Fruit fly (Drosophila melanogaster) whole organism, embryonic: ENCODE data around the gene Slu7.

Experiments used
- Abd-B ChIP-seq: fragments of 200-800 bp; sonication (Bioruptor generic); optimal IDR thresholded peaks from 2 replicates; lab custom pipeline; 2018; ENCODE audit warnings: missing biosample characterization, mild to moderate bottlenecking, missing genetic modification characterization, moderate library complexity
- Ada2b ChIP-seq: fragments of 200-800 bp; sonication (Bioruptor generic); IDR thresholded peaks from 2 replicates; pipeline ENCODE4 v1.3.6; 2022; ENCODE audit warnings: missing biosample characterization, missing genetic modification characterization
- C15 ChIP-seq: fragments of 200-800 bp; sonication (Bioruptor generic); IDR thresholded peaks from 3 replicates; pipeline ENCODE4 v1.3.6; 2022; ENCODE audit warnings: missing biosample characterization, missing genetic modification characterization
- CG11695 ChIP-seq: fragments of 200-800 bp; sonication (Bioruptor generic); IDR thresholded peaks from 3 replicates; pipeline ENCODE4 v1.3.6; 2022; ENCODE audit warnings: missing biosample characterization, missing genetic modification characterization
- CG11696 ChIP-seq: fragments of 200-800 bp; sonication (Bioruptor generic); IDR thresholded peaks from 2 replicates; pipeline ENCODE4 v1.3.6; 2022; ENCODE audit warnings: missing biosample characterization, missing genetic modification characterization
- CG1233 ChIP-seq: fragments of 200-800 bp; sonication (Bioruptor generic); optimal IDR thresholded peaks from 4 replicates; lab custom pipeline; 2018; ENCODE audit warnings: missing biosample characterization, mild to moderate bottlenecking, missing genetic modification characterization
- CG14710 ChIP-seq: fragments of 200-800 bp; sonication (Bioruptor generic); optimal IDR thresholded peaks from 3 replicates; lab custom pipeline; 2019; ENCODE audit warnings: missing biosample characterization, mild to moderate bottlenecking, missing genetic modification characterization, moderate library complexity
- CG15479 ChIP-seq: fragments of 200-800 bp; sonication (Bioruptor generic); optimal IDR thresholded peaks from 3 replicates; lab custom pipeline; 2019; ENCODE audit warnings: missing biosample characterization, mild to moderate bottlenecking, missing genetic modification characterization, moderate library complexity
- CG17829 ChIP-seq: fragments of 200-800 bp; optimal IDR thresholded peaks from 2 replicates; lab custom pipeline; 2019; ENCODE audit warnings: missing biosample characterization, mild to moderate bottlenecking, missing genetic modification characterization, moderate library complexity
- CG31388 ChIP-seq: fragments of 200-800 bp; sonication (Bioruptor generic); optimal IDR thresholded peaks from 2 replicates; lab custom pipeline; 2016; ENCODE audit warnings: missing biosample characterization, missing genetic modification characterization
- CG32532 ChIP-seq: fragments of 200-800 bp; sonication (Bioruptor generic); IDR thresholded peaks from 2 replicates; pipeline ENCODE4 v1.3.6; 2022; ENCODE audit warnings: missing biosample characterization, missing genetic modification characterization
- CG4328 ChIP-seq: fragments of 200-800 bp; sonication (Bioruptor generic); optimal IDR thresholded peaks from 3 replicates; lab custom pipeline; 2017; ENCODE audit warnings: missing biosample characterization, missing genetic modification reagents, missing genetic modification characterization
- CG4854 ChIP-seq: fragments of 200-800 bp; sonication (Bioruptor generic); optimal IDR thresholded peaks from 2 replicates; lab custom pipeline; 2016; ENCODE audit warnings: missing biosample characterization, missing genetic modification characterization, inconsistent platforms
- CG6689 ChIP-seq: fragments of 200-800 bp; sonication (Bioruptor generic); IDR thresholded peaks from 2 replicates; pipeline ENCODE4 v1.3.6; 2022; ENCODE audit warnings: missing biosample characterization, missing genetic modification characterization
- CG7556 ChIP-seq: fragments of 200-800 bp; sonication (Bioruptor generic); optimal IDR thresholded peaks from 2 replicates; lab custom pipeline; 2017; ENCODE audit warnings: missing biosample characterization, mild to moderate bottlenecking, missing genetic modification characterization
- CG9215 ChIP-seq: fragments of 200-800 bp; sonication (Bioruptor generic); IDR thresholded peaks from 2 replicates; pipeline ENCODE4 v1.3.6; 2022; ENCODE audit warnings: missing biosample characterization, missing genetic modification characterization
- CG9727 ChIP-seq: fragments of 200-800 bp; sonication (Bioruptor generic); optimal IDR thresholded peaks from 3 replicates; lab custom pipeline; 2017; ENCODE audit warnings: missing biosample characterization, mild to moderate bottlenecking, missing genetic modification characterization
- CG9876 ChIP-seq: fragments of 200-800 bp; sonication (Bioruptor generic); optimal IDR thresholded peaks from 2 replicates; lab custom pipeline; 2016; ENCODE audit warnings: missing biosample characterization, missing genetic modification characterization
- CoRest ChIP-seq: fragments of 200-800 bp; sonication (Bioruptor generic); optimal IDR thresholded peaks from 3 replicates; lab custom pipeline; 2018; ENCODE audit warnings: missing biosample characterization, mild to moderate bottlenecking, missing genetic modification characterization, moderate library complexity
- D19B ChIP-seq: fragments of 200-800 bp; sonication (Bioruptor generic); optimal IDR thresholded peaks from 2 replicates; lab custom pipeline; 2017; ENCODE audit warnings: missing biosample characterization, mild to moderate bottlenecking, missing genetic modification characterization
- Dfd ChIP-seq, 2 experiments: fragments of >200 bp; optimal IDR thresholded peaks; 2 replicates each; lab custom pipeline; 2017; ENCODE audit warnings: missing biosample characterization in 2 of 2, missing genetic modification characterization in 2 of 2
- Eip74EF ChIP-seq, 2 experiments: fragments of 200-800 bp in 1 of 2; fragments of >200 bp in 1 of 2; sonication (Bioruptor generic) in 1 of 2; optimal IDR thresholded peaks; 2 replicates each; lab custom pipeline; 2017 to 2019; ENCODE audit warnings: missing biosample characterization in 2 of 2, missing genetic modification characterization in 2 of 2, mild to moderate bottlenecking in 1 of 2, moderate library complexity in 1 of 2
- Fer2 ChIP-seq: fragments of 200-800 bp; sonication (Bioruptor generic); optimal IDR thresholded peaks from 2 replicates; lab custom pipeline; 2018; ENCODE audit warnings: missing biosample characterization, mild to moderate bottlenecking, missing genetic modification characterization, moderate library complexity
- HmgZ ChIP-seq: fragments of 200-800 bp; sonication (Bioruptor generic); optimal IDR thresholded peaks from 2 replicates; lab custom pipeline; 2018; ENCODE audit warnings: missing biosample characterization, mild to moderate bottlenecking, missing genetic modification characterization
- Hr78 ChIP-seq, 2 experiments: fragments of 200-800 bp in 1 of 2; fragments of >200 bp in 1 of 2; sonication (Bioruptor generic) in 1 of 2; optimal IDR thresholded peaks; 2 replicates each; lab custom pipeline; 2017 to 2019; ENCODE audit warnings: missing biosample characterization in 2 of 2, missing genetic modification characterization in 2 of 2, mild to moderate bottlenecking in 1 of 2, moderate library complexity in 1 of 2
- Lim3 ChIP-seq: fragments of 200-800 bp; sonication (Bioruptor generic); IDR thresholded peaks from 2 replicates; pipeline ENCODE4 v1.3.6; 2022; ENCODE audit warnings: missing biosample characterization, missing genetic modification characterization
- Myb ChIP-seq: fragments of 200-800 bp; sonication (Bioruptor generic); optimal IDR thresholded peaks from 2 replicates; lab custom pipeline; 2016; ENCODE audit warnings: missing biosample characterization, missing genetic modification characterization
- cad ChIP-seq: fragments of >200 bp; optimal IDR thresholded peaks from 2 replicates; lab custom pipeline; 2017; ENCODE audit warnings: missing biosample characterization, missing genetic modification characterization
- da ChIP-seq: fragments of 200-800 bp; sonication (Bioruptor generic); optimal IDR thresholded peaks from 2 replicates; lab custom pipeline; 2016; ENCODE audit warnings: missing biosample characterization, missing genetic modification characterization
- disco-r ChIP-seq: fragments of 200-800 bp; sonication (Bioruptor generic); optimal IDR thresholded peaks from 2 replicates; lab custom pipeline; 2016; ENCODE audit warnings: missing biosample characterization, missing genetic modification characterization
- dmrt11E ChIP-seq: fragments of 200-800 bp; sonication (Bioruptor generic); optimal IDR thresholded peaks from 3 replicates; lab custom pipeline; 2018; ENCODE audit warnings: missing biosample characterization, mild to moderate bottlenecking, missing genetic modification characterization, moderate library complexity
- emc ChIP-seq: fragments of 200-800 bp; sonication (Bioruptor generic); optimal IDR thresholded peaks from 2 replicates; lab custom pipeline; 2016; ENCODE audit warnings: missing biosample characterization, missing genetic modification characterization
- gcm2 ChIP-seq: fragments of 200-800 bp; sonication (Bioruptor generic); optimal IDR thresholded peaks from 2 replicates; lab custom pipeline; 2016; ENCODE audit warnings: missing biosample characterization, missing genetic modification characterization
- grn ChIP-seq: fragments of 200-800 bp; sonication (Bioruptor generic); optimal IDR thresholded peaks from 3 replicates; lab custom pipeline; 2017; ENCODE audit warnings: missing biosample characterization, missing genetic modification characterization
- hb ChIP-seq: fragments of 200-800 bp; sonication (Bioruptor generic); IDR thresholded peaks from 3 replicates; pipeline ENCODE4 v1.3.6; 2022; ENCODE audit warnings: missing biosample characterization, missing genetic modification characterization; ENCODE audit not compliant: partially characterized antibody
- hth ChIP-seq: fragments of >200 bp; optimal IDR thresholded peaks from 2 replicates; lab custom pipeline; 2017; ENCODE audit warnings: inconsistent platforms
- jing ChIP-seq: fragments of 200-800 bp; sonication (Bioruptor generic); optimal IDR thresholded peaks from 2 replicates; lab custom pipeline; 2018; ENCODE audit warnings: missing biosample characterization, mild to moderate bottlenecking, missing genetic modification characterization
- kah ChIP-seq: fragments of 200-800 bp; sonication (Bioruptor generic); optimal IDR thresholded peaks from 2 replicates; lab custom pipeline; 2018; ENCODE audit warnings: missing biosample characterization, mild to moderate bottlenecking, missing genetic modification characterization
- nom ChIP-seq: fragments of 200-800 bp; sonication (Bioruptor generic); optimal IDR thresholded peaks from 2 replicates; lab custom pipeline; 2017; ENCODE audit warnings: missing biosample characterization, missing genetic modification characterization, mild to moderate bottlenecking, moderate library complexity, missing genetic modification reagents
- oc ChIP-seq: fragments of 200-800 bp; sonication (Bioruptor generic); optimal IDR thresholded peaks from 2 replicates; lab custom pipeline; 2018; ENCODE audit warnings: missing biosample characterization, mild to moderate bottlenecking, missing genetic modification characterization, moderate library complexity
- otp ChIP-seq: fragments of 200-800 bp; sonication (Bioruptor generic); IDR thresholded peaks from 3 replicates; pipeline ENCODE4, ENCODE4 v1.3.6; 2022; ENCODE audit warnings: missing biosample characterization, missing genetic modification characterization
- pho ChIP-seq: fragments of 200-800 bp; sonication (Bioruptor generic); optimal IDR thresholded peaks from 2 replicates; lab custom pipeline; 2016; ENCODE audit warnings: missing biosample characterization, missing genetic modification characterization
- scrt ChIP-seq: fragments of 200-800 bp; sonication (Bioruptor generic); optimal IDR thresholded peaks from 2 replicates; lab custom pipeline; 2018; ENCODE audit warnings: missing biosample characterization, mild to moderate bottlenecking, missing genetic modification characterization, moderate library complexity
- sim ChIP-seq: fragments of 200-800 bp; sonication (Bioruptor generic); IDR thresholded peaks from 2 replicates; pipeline ENCODE4 v1.3.6; 2022; ENCODE audit warnings: missing biosample characterization, missing genetic modification characterization
- sisA ChIP-seq: fragments of 200-800 bp; sonication (Bioruptor generic); IDR thresholded peaks from 2 replicates; pipeline ENCODE4 v1.3.6; 2022; ENCODE audit warnings: missing biosample characterization, missing genetic modification characterization
- slbo ChIP-seq: fragments of 200-800 bp; sonication (Bioruptor generic); IDR thresholded peaks from 2 replicates; pipeline ENCODE4 v1.3.6; 2022; ENCODE audit warnings: missing biosample characterization, missing genetic modification characterization
- sob ChIP-seq: fragments of 200-800 bp; sonication (Bioruptor generic); IDR thresholded peaks from 2 replicates; pipeline ENCODE4 v1.3.6; 2022; ENCODE audit warnings: missing biosample characterization, missing genetic modification characterization
- tap ChIP-seq: fragments of 200-800 bp; optimal IDR thresholded peaks from 3 replicates; lab custom pipeline; 2019; ENCODE audit warnings: missing biosample characterization, mild to moderate bottlenecking, missing genetic modification characterization, moderate library complexity
- ttk ChIP-seq: fragments of 200-800 bp; sonication (Bioruptor generic); IDR thresholded peaks from 2 replicates; pipeline ENCODE4 v2.1.2; 2022; ENCODE audit warnings: missing biosample characterization, missing genetic modification characterization
- zf30C ChIP-seq: fragments of 200-800 bp; sonication (Bioruptor generic); optimal IDR thresholded peaks from 3 replicates; lab custom pipeline; 2018; ENCODE audit warnings: missing biosample characterization, mild to moderate bottlenecking, missing genetic modification characterization

The Slu7 gene

DNA sequence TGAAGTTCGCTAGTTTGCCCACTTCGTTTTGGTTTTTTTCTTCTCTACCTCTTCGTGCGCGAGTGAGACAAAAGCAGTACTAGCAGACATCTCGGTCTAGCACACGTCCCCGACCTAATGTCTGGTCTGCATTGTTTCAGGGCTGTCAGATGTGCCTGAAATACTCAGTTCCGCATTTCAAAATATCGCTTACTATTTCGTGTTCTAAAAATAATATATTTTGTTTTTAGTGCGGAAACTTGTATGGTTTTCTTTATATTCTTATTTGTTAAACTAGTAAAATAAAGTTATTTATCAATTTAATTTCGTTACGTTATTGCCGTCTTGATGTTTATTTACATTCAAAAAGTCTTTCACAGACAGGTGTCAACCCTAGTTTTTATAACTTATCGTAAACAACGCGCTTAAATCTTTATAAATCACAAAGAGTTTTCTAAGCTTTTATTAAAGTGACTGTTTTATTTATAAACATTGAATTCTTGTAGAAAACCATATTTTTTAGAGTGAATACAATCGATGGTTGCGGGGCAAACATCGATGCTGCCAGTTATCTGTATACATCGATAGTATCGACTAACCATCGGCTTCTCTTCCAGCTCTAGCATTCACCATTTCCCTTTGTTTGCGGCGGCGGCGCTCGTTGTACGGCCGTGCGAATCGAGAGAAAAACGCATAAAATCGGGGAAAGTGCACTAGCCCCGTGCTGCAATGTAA is 24.5 kb upstream of the Slu7 start (continued):
- TF ChIP-seq CG15479 (GFP tag; lab: Kevin White, UChicago): no peak
- TF ChIP-seq gcm2 (GFP tag; lab: Kevin White, UChicago): no peak
- peak; percentile 70 for TF ChIP-seq CG4328 (GFP tag; lab: Kevin White, UChicago)
- peak; percentile 64 for TF ChIP-seq dmrt11E
- no peak for TF ChIP-seq CG11696 (GFP tag; lab: Robert Waterston, UW)
- TF ChIP-seq CG32532 (GFP tag; lab: Robert Waterston, UW): no peak
- TF ChIP-seq oc: peak; percentile 13
- TF ChIP-seq ttk (GFP tag; lab: Robert Waterston, UW): no peak
- peak; percentile 13 for TF ChIP-seq HmgZ (tag; lab: Kevin White, UChicago)
- peak; percentile 83 for TF ChIP-seq CG9727
- no peak for TF ChIP-seq cad (GFP tag; lab: Kevin White, UChicago)
- no peak for TF ChIP-seq sim (GFP tag; lab: Robert Waterston, UW)
- no peak for TF ChIP-seq scrt (GFP tag; lab: Kevin White, UChicago)
- TF ChIP-seq CG31388: no peak
- peak; percentile 17 for TF ChIP-seq jing
- TF ChIP-seq CG6689 (GFP tag; lab: Robert Waterston, UW): no peak
- TF ChIP-seq disco-r (GFP tag; lab: Kevin White, UChicago): peak; percentile 24
- TF ChIP-seq tap (tag; lab: Kevin White, UChicago): peak; percentile 65
- TF ChIP-seq CG9876 (GFP tag; lab: Kevin White, UChicago): peak; percentile 14
- no peak for TF ChIP-seq CG11695 (GFP tag; lab: Robert Waterston, UW)
- peak; percentile 77 for TF ChIP-seq CG17829 (tag; lab: Kevin White, UChicago)
- peak; percentile 34 for TF ChIP-seq nom (GFP tag; lab: Kevin White, UChicago)
- TF ChIP-seq sob: no peak
- TF ChIP-seq grn: no peak
- no peak for TF ChIP-seq C15 (GFP tag; lab: Robert Waterston, UW)
- TF ChIP-seq slbo (GFP tag; lab: Robert Waterston, UW): no peak
- TF ChIP-seq kah (GFP tag; lab: Kevin White, UChicago): peak; percentile 25
- TF ChIP-seq CG1233 (GFP tag; lab: Kevin White, UChicago): peak; percentile 73
- no peak for TF ChIP-seq hth (lab: Kevin White, UChicago)
- TF ChIP-seq hb (GFP tag; lab: Robert Waterston, UW): no peak
- TF ChIP-seq Eip74EF (GFP tag; optimal IDR thresholded peaks at IDR 0.05; lab: Kevin White, UChicago): peak in 1 of 2 experiments; percentile 69
- TF ChIP-seq Ada2b: no peak
- TF ChIP-seq pho (GFP tag; lab: Kevin White, UChicago): peak; percentile 68
- no peak for TF ChIP-seq Dfd (GFP tag; optimal IDR thresholded peaks at IDR 0.05; lab: Kevin White, UChicago)
- peak; percentile 84 for TF ChIP-seq CG14710
- TF ChIP-seq sisA: no peak
- peak; percentile 48 for TF ChIP-seq CG4854
- peak; percentile 70 for TF ChIP-seq D19B (GFP tag; lab: Kevin White, UChicago)
- no peak for TF ChIP-seq emc (GFP tag; lab: Kevin White, UChicago)
- peak; percentile 33 for TF ChIP-seq Myb (GFP tag; lab: Kevin White, UChicago)
- peak; percentile 84 for TF ChIP-seq CG7556 (GFP tag; lab: Kevin White, UChicago)
- TF ChIP-seq Lim3 (GFP tag; lab: Robert Waterston, UW): no peak
- TF ChIP-seq CoRest: peak; percentile 88
- TF ChIP-seq zf30C: no peak
- TF ChIP-seq Hr78 (GFP tag; optimal IDR thresholded peaks at IDR 0.05; lab: Kevin White, UChicago): no peak
- TF ChIP-seq Abd-B (GFP tag; lab: Kevin White, UChicago): peak; percentile 73
- TF ChIP-seq CG9215 (GFP tag; lab: Robert Waterston, UW): no peak
- TF ChIP-seq da: peak; percentile 41
- no peak for TF ChIP-seq otp (GFP tag; lab: Robert Waterston, UW)
- peak; percentile 81 for TF ChIP-seq Fer2
